Worm (Caenorhabditis elegans): ENCODE data around the gene nhr-63.
"Not testable (repeated sequence)": the region's sequence is repeated elsewhere in the genome, so short reads cannot be mapped to it uniquely, and the experiment has no call there.

DNA sequence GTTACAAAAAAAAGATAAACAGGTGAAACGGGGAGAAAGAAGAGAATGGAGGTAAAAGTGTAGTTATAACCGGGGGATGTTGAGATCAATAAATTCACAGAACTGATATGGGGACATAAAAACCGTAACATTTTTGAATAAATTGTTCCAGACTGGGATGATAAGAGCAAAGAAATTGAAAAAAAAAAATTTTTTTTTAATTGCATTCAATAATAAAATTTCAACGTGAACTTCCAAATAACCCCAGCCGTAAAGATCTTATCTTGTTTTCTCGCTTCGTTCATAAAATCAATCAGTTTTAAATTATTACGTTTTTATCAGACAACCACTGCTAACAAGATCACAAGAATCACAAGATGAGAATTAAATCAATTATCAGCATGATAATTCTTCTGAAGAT, 10.5 kb upstream of the nhr-63 start, which contains the start of gene C06C6.7:
- TF ChIP-seq ceh-28 (tag; optimal IDR thresholded peaks at IDR 0.05); lsy-2 (tag; optimal IDR thresholded peaks at IDR 0.05); ama-1 (optimal IDR thresholded peaks at IDR 0.05); nhr-28 (tag; optimal IDR thresholded peaks at IDR 0.05); nhr-6 (tag; optimal IDR thresholded peaks at IDR 0.05); lin-13 (GFP tag; optimal IDR thresholded peaks at IDR 0.05); mdl-1 (tag; optimal IDR thresholded peaks at IDR 0.05); nhr-25 (tag; optimal IDR thresholded peaks at IDR 0.05; ENCODE audit: borderline replicate concordance, insufficient read depth); snpc-4 (tag; optimal IDR thresholded peaks at IDR 0.05); mep-1 (tag; optimal IDR thresholded peaks at IDR 0.05): not testable (repeated sequence)

Measured in whole organism, L4 larva.